Worm (Caenorhabditis elegans) whole organism, L4/young adult: Measurements from ENCODE around the gene F47G9.6.
"Not testable (repeated sequence)": the region's sequence is repeated elsewhere in the genome, so short reads cannot be mapped to it uniquely, and the experiment has no call there.

Experiments used
- W03F9.2 ChIP-seq: fragments of 150-350 bp; optimal IDR thresholded peaks from 2 replicates; lab custom pipeline; 2014; ENCODE audit warnings: missing biosample characterization, missing genetic modification characterization
- dao-5 ChIP-seq: sonication (generic microtip); optimal IDR thresholded peaks from 2 replicates; lab custom pipeline; 2016; ENCODE audit warnings: missing genotype, missing genetic modification characterization, moderate library complexity, missing compliant biosample characterization

- not testable (repeated sequence) for TF ChIP-seq W03F9.2, dao-5 (tag; lab: Kevin White, UChicago)
Observed at ce11 chrV:11286114-11286513, 43.1 kb upstream of the F47G9.6 start, which contains the start of gene C03E10.3.
